Worm (Caenorhabditis elegans) whole organism, L4/young adult: ENCODE results near the gene C08H9.15.
"Not testable (repeated sequence)": the region's sequence is repeated elsewhere in the genome, so short reads cannot be mapped to it uniquely, and the experiment has no call there.

Experiments
- W03F9.2 ChIP-seq: fragments of 150-350 bp; optimal IDR thresholded peaks from 2 replicates; lab custom pipeline; 2014; ENCODE audit warnings: missing biosample characterization, missing genetic modification characterization
- dao-5 ChIP-seq: sonication (generic microtip); optimal IDR thresholded peaks from 2 replicates; lab custom pipeline; 2016; ENCODE audit warnings: missing genotype, missing genetic modification characterization, moderate library complexity, missing compliant biosample characterization
- him-1 ChIP-seq: sonication (generic microtip); optimal IDR thresholded peaks from 2 replicates; lab custom pipeline; 2016; ENCODE audit warnings: missing genotype, missing genetic modification reagents, missing genetic modification characterization, missing compliant biosample characterization

The C08H9.15 gene

ce11 chrII:9861394-9861793 lies 19.6 kb upstream of the C08H9.15 start, which contains the start of gene chil-3:
Gene chil-3 (minus strand): TSS chrII:9861494.
- TF ChIP-seq W03F9.2 (tag; lab: Kevin White, UChicago) = no peak
- no peak for TF ChIP-seq dao-5 (tag; lab: Kevin White, UChicago)
- TF ChIP-seq him-1 (tag; lab: Kevin White, UChicago) = no peak

ce11 chrII:9862147-9862546 lies 18.8 kb upstream of the C08H9.15 start, which contains the start of gene C08H9.18:
Gene C08H9.18 (minus strand): TSS chrII:9862247.
- no peak for TF ChIP-seq dao-5 (tag; lab: Kevin White, UChicago)
- TF ChIP-seq W03F9.2 (tag; lab: Kevin White, UChicago) = no peak
- no peak for TF ChIP-seq him-1 (tag; lab: Kevin White, UChicago)

- not testable (repeated sequence) for TF ChIP-seq him-1, W03F9.2, dao-5 (tag; lab: Kevin White, UChicago)
Observed at ce11 chrII:9866378-9866777, 14.6 kb upstream of the C08H9.15 start, which contains the start of gene chil-1. Gene chil-1 (minus strand): TSS chrII:9866478.

- TF ChIP-seq him-1 (tag; lab: Kevin White, UChicago) (no peak), dao-5 (tag; lab: Kevin White, UChicago) (no peak), W03F9.2 (tag; lab: Kevin White, UChicago) (no peak)
Observed at ce11 chrII:9868207-9868606, 12.8 kb upstream of the C08H9.15 start.

- TF ChIP-seq him-1 (tag; lab: Kevin White, UChicago) (no peak), W03F9.2 (tag; lab: Kevin White, UChicago) (no peak)
Observed at ce11 chrII:9868698-9869097, 12.3 kb upstream of the C08H9.15 start, which contains the start of gene old-1. Gene old-1 (minus strand): TSS chrII:9868747.

- TF ChIP-seq dao-5 (tag; lab: Kevin White, UChicago) = no peak
- no peak for TF ChIP-seq W03F9.2 (tag; lab: Kevin White, UChicago)
- no peak for TF ChIP-seq him-1 (tag; lab: Kevin White, UChicago)
Observed at ce11 chrII:9871061-9871460, 9.9 kb upstream of the C08H9.15 start, which contains the start of gene chil-7. Gene chil-7 (minus strand): TSS chrII:9871172.

ce11 chrII:9872961-9873360 lies 8.0 kb upstream of the C08H9.15 start, which contains the start of gene chil-8:
Gene chil-8 (minus strand): TSS chrII:9873061.
- TF ChIP-seq him-1 (tag; lab: Kevin White, UChicago) = no peak
- no peak for TF ChIP-seq W03F9.2 (tag; lab: Kevin White, UChicago)
- TF ChIP-seq dao-5 (tag; lab: Kevin White, UChicago) = no peak

- TF ChIP-seq him-1 (tag; lab: Kevin White, UChicago) (no peak), W03F9.2 (tag; lab: Kevin White, UChicago) (no peak), dao-5 (tag; lab: Kevin White, UChicago) (no peak)
Observed at ce11 chrII:9874508-9875229, 6.3 kb upstream of the C08H9.15 start, which contains the start of the genes chil-2 and ctsa-3.2. Gene chil-2 (minus strand): TSS chrII:9874608. Gene ctsa-3.2 (plus strand): TSS chrII:9875179.

- no peak for TF ChIP-seq W03F9.2 (tag; lab: Kevin White, UChicago)
- no peak for TF ChIP-seq dao-5 (tag; lab: Kevin White, UChicago)
- no peak for TF ChIP-seq him-1 (tag; lab: Kevin White, UChicago)
Observed at ce11 chrII:9879815-9880214, 1.2 kb upstream of the C08H9.15 start.

- TF ChIP-seq dao-5 (tag; lab: Kevin White, UChicago) (no peak), W03F9.2 (tag; lab: Kevin White, UChicago) (no peak), him-1 (tag; lab: Kevin White, UChicago) (no peak)
Observed at ce11 chrII:9886216-9886615, 5.2 kb downstream of the C08H9.15 start, which contains the start of gene algn-8. Gene algn-8 (minus strand): TSS chrII:9886442.

ce11 chrII:9888549-9888948 lies 7.6 kb downstream of the C08H9.15 start:
- no peak for TF ChIP-seq him-1 (tag; lab: Kevin White, UChicago)
- TF ChIP-seq dao-5 (tag; lab: Kevin White, UChicago) = no peak

ce11 chrII:9891031-9891689 lies 10.2 kb downstream of the C08H9.15 start, which contains the start of gene vgln-1:
Gene vgln-1 (minus strand): TSS chrII:9891081.
- TF ChIP-seq dao-5 (tag; lab: Kevin White, UChicago) (no peak), W03F9.2 (tag; lab: Kevin White, UChicago) (no peak), him-1 (tag; lab: Kevin White, UChicago) (no peak)

ce11 chrII:9891823-9892222 lies 10.8 kb downstream of the C08H9.15 start:
- TF ChIP-seq dao-5 (tag; lab: Kevin White, UChicago) = no peak
- no peak for TF ChIP-seq W03F9.2 (tag; lab: Kevin White, UChicago)
- no peak for TF ChIP-seq him-1 (tag; lab: Kevin White, UChicago)
